Worm (Caenorhabditis elegans) whole organism, mixed stage, embryonic: ENCODE results near the gene B0554.7.

Experiments used
- M03D4.4 ChIP-seq: sonication (generic microtip); optimal IDR thresholded peaks from 2 replicates; lab custom pipeline; 2017; ENCODE audit warnings: mild to moderate bottlenecking, missing genetic modification characterization, missing compliant biosample characterization
- blmp-1 ChIP-seq: fragments of 150-350 bp; optimal IDR thresholded peaks from 2 replicates; lab custom pipeline; 2014; ENCODE audit warnings: missing biosample characterization, missing genetic modification characterization
- ceh-39 ChIP-seq: fragments of 150-350 bp; optimal IDR thresholded peaks from 2 replicates; lab custom pipeline; 2014; ENCODE audit warnings: missing biosample characterization, missing genetic modification characterization
- ceh-43 ChIP-seq: fragments of 200-800 bp; sonication (Bioruptor generic); optimal IDR thresholded peaks from 2 replicates; lab custom pipeline; 2018; ENCODE audit warnings: mild to moderate bottlenecking, missing genetic modification characterization, moderate library complexity, missing compliant biosample characterization
- ceh-83 ChIP-seq: fragments of 200-800 bp; sonication (Bioruptor generic); optimal IDR thresholded peaks from 2 replicates; lab custom pipeline; 2018; ENCODE audit warnings: mild to moderate bottlenecking, missing genetic modification characterization, missing compliant biosample characterization
- ces-1 ChIP-seq: fragments of 150-350 bp; optimal IDR thresholded peaks from 2 replicates; lab custom pipeline; 2014; ENCODE audit warnings: missing biosample characterization, missing genetic modification reagents, missing genetic modification characterization
- cnd-1 ChIP-seq: fragments of 200-800 bp; sonication (Bioruptor generic); optimal IDR thresholded peaks from 2 replicates; lab custom pipeline; 2018; ENCODE audit warnings: mild to moderate bottlenecking, missing genetic modification characterization, missing compliant biosample characterization
- drap-1 ChIP-seq: fragments of 200-800 bp; sonication (Bioruptor generic); optimal IDR thresholded peaks from 3 replicates; lab custom pipeline; 2018; ENCODE audit warnings: mild to moderate bottlenecking, missing genetic modification characterization, missing compliant biosample characterization
- elt-1 ChIP-seq: sonication (generic microtip); optimal IDR thresholded peaks from 2 replicates; lab custom pipeline; 2017; ENCODE audit warnings: missing genetic modification characterization, mild to moderate bottlenecking, missing compliant biosample characterization, antibody characterized with exemption, moderate library complexity, borderline replicate concordance; ENCODE audit not compliant: insufficient read depth
- elt-3 ChIP-seq: fragments of 150-350 bp; optimal IDR thresholded peaks from 2 replicates; lab custom pipeline; 2014; ENCODE audit warnings: missing biosample characterization, missing genetic modification characterization
- flh-1 ChIP-seq: fragments of 200-800 bp; sonication (Bioruptor generic); optimal IDR thresholded peaks from 2 replicates; lab custom pipeline; 2018; ENCODE audit warnings: mild to moderate bottlenecking, missing genetic modification characterization, moderate library complexity, missing compliant biosample characterization
- ham-2 ChIP-seq: fragments of 200-800 bp; sonication (Bioruptor generic); optimal IDR thresholded peaks from 2 replicates; lab custom pipeline; 2018; ENCODE audit warnings: mild to moderate bottlenecking, missing genetic modification characterization, missing compliant biosample characterization
- hlh-1 ChIP-seq: fragments of 150-350 bp; optimal IDR thresholded peaks from 2 replicates; lab custom pipeline; 2014; ENCODE audit warnings: missing biosample characterization, missing genetic modification reagents, missing genetic modification characterization
- lin-13 ChIP-seq: fragments of 150-350 bp; optimal IDR thresholded peaks from 2 replicates; lab custom pipeline; 2014; ENCODE audit warnings: missing biosample characterization, missing genetic modification characterization
- lin-32 ChIP-seq: fragments of 200-800 bp; sonication (Bioruptor generic); optimal IDR thresholded peaks from 2 replicates; lab custom pipeline; 2018; ENCODE audit warnings: mild to moderate bottlenecking, missing genetic modification characterization, missing compliant biosample characterization
- lsy-2 ChIP-seq: fragments of 150-350 bp; optimal IDR thresholded peaks from 2 replicates; lab custom pipeline; 2014; ENCODE audit warnings: missing biosample characterization, missing genetic modification characterization
- mab-5 ChIP-seq: fragments of 150-350 bp; optimal IDR thresholded peaks from 2 replicates; lab custom pipeline; 2014; ENCODE audit warnings: missing biosample characterization, missing genetic modification characterization
- mep-1 ChIP-seq: fragments of 150-350 bp; optimal IDR thresholded peaks from 2 replicates; lab custom pipeline; 2017; ENCODE audit warnings: missing biosample characterization, missing genetic modification reagents, missing genetic modification characterization, inconsistent platforms
- mls-2 ChIP-seq: sonication (generic microtip); optimal IDR thresholded peaks from 2 replicates; lab custom pipeline; 2016; ENCODE audit warnings: mild to moderate bottlenecking, missing genetic modification characterization, moderate library complexity, missing compliant biosample characterization
- nhr-12 ChIP-seq: fragments of 150-350 bp; optimal IDR thresholded peaks from 2 replicates; lab custom pipeline; 2014; ENCODE audit warnings: missing biosample characterization, missing genetic modification characterization
- nhr-2 ChIP-seq: fragments of 150-350 bp; optimal IDR thresholded peaks from 2 replicates; lab custom pipeline; 2014; ENCODE audit warnings: missing biosample characterization, missing genetic modification characterization
- nhr-237 ChIP-seq: fragments of 150-350 bp; optimal IDR thresholded peaks from 2 replicates; lab custom pipeline; 2014; ENCODE audit warnings: missing biosample characterization, missing genetic modification characterization
- nhr-28 ChIP-seq: fragments of 150-350 bp; optimal IDR thresholded peaks from 2 replicates; lab custom pipeline; 2014; ENCODE audit warnings: missing biosample characterization, missing genetic modification characterization
- nhr-76 ChIP-seq: sonication (generic microtip); optimal IDR thresholded peaks from 2 replicates; lab custom pipeline; 2017; ENCODE audit warnings: missing biosample characterization, missing genetic modification characterization
- pha-4 ChIP-seq: fragments of 150-350 bp; optimal IDR thresholded peaks from 2 replicates; lab custom pipeline; 2018; ENCODE audit warnings: missing biosample characterization, missing genetic modification reagents, missing genetic modification characterization
- sem-2 ChIP-seq: fragments of 200-800 bp; sonication (Bioruptor generic); optimal IDR thresholded peaks from 2 replicates; lab custom pipeline; 2018; ENCODE audit warnings: mild to moderate bottlenecking, missing genetic modification characterization, missing compliant biosample characterization
- snpc-4 ChIP-seq: fragments of 150-350 bp; optimal IDR thresholded peaks from 2 replicates; lab custom pipeline; 2014; ENCODE audit warnings: missing biosample characterization, missing genetic modification characterization
- tbx-8 ChIP-seq: fragments of 200-800 bp; sonication (Bioruptor generic); optimal IDR thresholded peaks from 2 replicates; lab custom pipeline; 2018; ENCODE audit warnings: mild to moderate bottlenecking, missing genetic modification characterization, moderate library complexity, missing compliant biosample characterization
- unc-39 ChIP-seq: fragments of 150-350 bp; optimal IDR thresholded peaks from 2 replicates; lab custom pipeline; 2014; ENCODE audit warnings: missing biosample characterization, missing genetic modification characterization
- unc-62 ChIP-seq: fragments of 150-350 bp; optimal IDR thresholded peaks from 2 replicates; lab custom pipeline; 2014; ENCODE audit warnings: missing biosample characterization, missing genetic modification reagents, missing genetic modification characterization
- zip-8 ChIP-seq: fragments of 150-350 bp; optimal IDR thresholded peaks from 2 replicates; lab custom pipeline; 2014; ENCODE audit warnings: missing biosample characterization, missing genetic modification characterization
- ztf-11 ChIP-seq: fragments of 150-350 bp; optimal IDR thresholded peaks from 2 replicates; lab custom pipeline; 2014; ENCODE audit warnings: missing biosample characterization, missing genetic modification characterization

The B0554.7 gene

ce11 chrV:432991-433390 is 7.8 kb downstream of the B0554.7 start:
- TF ChIP-seq sem-2 (GFP tag; lab: Kevin White, UChicago) = no peak
- no peak for TF ChIP-seq nhr-237 (tag; lab: Kevin White, UChicago)
- no peak for TF ChIP-seq lin-32 (GFP tag; lab: Kevin White, UChicago)

ce11 chrV:428844-429243 is 12.0 kb downstream of the B0554.7 start, which contains the start of gene B0554.4:
TSS of gene B0554.4 (plus strand) at chrV:429144.
- TF ChIP-seq unc-39 (tag; lab: Kevin White, UChicago) = no peak
- TF ChIP-seq nhr-76 (tag; lab: Kevin White, UChicago) = no peak
- no peak for TF ChIP-seq ztf-11 (tag; lab: Kevin White, UChicago)
- TF ChIP-seq cnd-1 (tag; lab: Kevin White, UChicago) = no peak
- no peak for TF ChIP-seq snpc-4
- no peak for TF ChIP-seq blmp-1 (tag; lab: Kevin White, UChicago)
- no peak for TF ChIP-seq flh-1 (GFP tag; lab: Kevin White, UChicago)
- no peak for TF ChIP-seq lin-13 (tag; lab: Kevin White, UChicago)
- TF ChIP-seq sem-2 (GFP tag; lab: Kevin White, UChicago) = no peak
- TF ChIP-seq nhr-12 (tag; lab: Kevin White, UChicago) = no peak
- TF ChIP-seq mab-5 = no peak
- no peak for TF ChIP-seq M03D4.4 (tag; lab: Kevin White, UChicago)
- no peak for TF ChIP-seq mls-2 (tag; lab: Kevin White, UChicago)
- no peak for TF ChIP-seq ceh-43 (GFP tag; lab: Kevin White, UChicago)
- no peak for TF ChIP-seq elt-3 (tag; lab: Kevin White, UChicago)
- TF ChIP-seq tbx-8 (GFP tag; lab: Kevin White, UChicago) = no peak
- TF ChIP-seq mep-1 (tag; lab: Kevin White, UChicago) = no peak
- no peak for TF ChIP-seq ces-1

ce11 chrV:424140-424539 is 16.7 kb downstream of the B0554.7 start, which contains the start of gene B0554.5:
TSS of gene B0554.5 (plus strand) at chrV:424440.
- TF ChIP-seq ceh-43 (GFP tag; lab: Kevin White, UChicago) = no peak
- TF ChIP-seq drap-1 = no peak
- TF ChIP-seq lin-32 (GFP tag; lab: Kevin White, UChicago) = no peak
- no peak for TF ChIP-seq mep-1 (tag; lab: Kevin White, UChicago)
- TF ChIP-seq nhr-76 (tag; lab: Kevin White, UChicago) = no peak
- no peak for TF ChIP-seq elt-1 (tag; lab: Kevin White, UChicago)
- no peak for TF ChIP-seq sem-2 (GFP tag; lab: Kevin White, UChicago)
- TF ChIP-seq snpc-4 = no peak
- no peak for TF ChIP-seq unc-62
- TF ChIP-seq cnd-1 (tag; lab: Kevin White, UChicago) = no peak
- TF ChIP-seq nhr-28 (tag; lab: Kevin White, UChicago) = no peak
- no peak for TF ChIP-seq flh-1 (GFP tag; lab: Kevin White, UChicago)
- no peak for TF ChIP-seq zip-8 (tag; lab: Kevin White, UChicago)
- TF ChIP-seq ceh-39 (tag; lab: Kevin White, UChicago) = no peak
- no peak for TF ChIP-seq nhr-12 (tag; lab: Kevin White, UChicago)
- TF ChIP-seq nhr-237 (tag; lab: Kevin White, UChicago) = no peak
- no peak for TF ChIP-seq ceh-83 (GFP tag; lab: Kevin White, UChicago)
- no peak for TF ChIP-seq lsy-2 (tag; lab: Kevin White, UChicago)
- no peak for TF ChIP-seq pha-4

- no peak for TF ChIP-seq nhr-76 (tag; lab: Kevin White, UChicago)
- no peak for TF ChIP-seq tbx-8 (GFP tag; lab: Kevin White, UChicago)
- TF ChIP-seq unc-39 (tag; lab: Kevin White, UChicago) = no peak
- no peak for TF ChIP-seq ham-2 (GFP tag; lab: Kevin White, UChicago)
- no peak for TF ChIP-seq lin-13 (tag; lab: Kevin White, UChicago)
- no peak for TF ChIP-seq mep-1 (tag; lab: Kevin White, UChicago)
- TF ChIP-seq blmp-1 (tag; lab: Kevin White, UChicago) = no peak
- TF ChIP-seq mab-5 = no peak
- TF ChIP-seq cnd-1 (tag; lab: Kevin White, UChicago) = no peak
- no peak for TF ChIP-seq nhr-237 (tag; lab: Kevin White, UChicago)
These were observed 18.7 kb downstream of the B0554.7 start, which contains the start of gene dod-20 for ce11 chrV:422133-422532. TSS of gene dod-20 (plus strand) at chrV:422433.

ce11 chrV:418432-418831 is 22.4 kb downstream of the B0554.7 start, which contains the start of gene Y39D8A.1:
TSS of gene Y39D8A.1 (plus strand) at chrV:418732.
- no peak for TF ChIP-seq elt-3 (tag; lab: Kevin White, UChicago)
- no peak for TF ChIP-seq nhr-2 (tag; lab: Kevin White, UChicago)
- no peak for TF ChIP-seq hlh-1 (tag; lab: Kevin White, UChicago)
- TF ChIP-seq unc-62 = no peak
- no peak for TF ChIP-seq unc-39 (tag; lab: Kevin White, UChicago)
- no peak for TF ChIP-seq mep-1 (tag; lab: Kevin White, UChicago)
- TF ChIP-seq M03D4.4 (tag; lab: Kevin White, UChicago) = no peak
- no peak for TF ChIP-seq mls-2 (tag; lab: Kevin White, UChicago)
- TF ChIP-seq mab-5 = no peak
- no peak for TF ChIP-seq nhr-12 (tag; lab: Kevin White, UChicago)
- TF ChIP-seq, all 35 proteins: peak for 0
